Worm (Caenorhabditis elegans) whole organism, early embryonic: ENCODE results near the gene str-63.
"Not testable (repeated sequence)": the region's sequence is repeated elsewhere in the genome, so short reads cannot be mapped to it uniquely, and the experiment has no call there.

Experiments
- B0310.2 ChIP-seq: sonication (generic microtip); optimal IDR thresholded peaks from 2 replicates; lab custom pipeline; 2016; ENCODE audit warnings: mild to moderate bottlenecking, missing genetic modification characterization, missing compliant biosample characterization
- F13C5.2 ChIP-seq: sonication (generic microtip); optimal IDR thresholded peaks from 2 replicates; lab custom pipeline; 2017; ENCODE audit warnings: mild to moderate bottlenecking, missing genetic modification characterization, inconsistent platforms, missing compliant biosample characterization
- aly-1 ChIP-seq: sonication (generic microtip); optimal IDR thresholded peaks from 2 replicates; lab custom pipeline; 2016; ENCODE audit warnings: missing genetic modification characterization, missing compliant biosample characterization
- ama-1 ChIP-seq: fragments of 150-350 bp; optimal IDR thresholded peaks from 2 replicates; lab custom pipeline; 2014
- ceh-13 ChIP-seq: fragments of 200-800 bp; sonication (Bioruptor generic); optimal IDR thresholded peaks from 2 replicates; lab custom pipeline; 2018; ENCODE audit warnings: mild to moderate bottlenecking, missing genetic modification characterization, missing compliant biosample characterization
- ceh-36 ChIP-seq: sonication (generic microtip); optimal IDR thresholded peaks from 2 replicates; lab custom pipeline; 2016; ENCODE audit warnings: missing genetic modification characterization, inconsistent platforms, missing compliant biosample characterization
- ets-7 ChIP-seq: sonication (generic microtip); optimal IDR thresholded peaks from 2 replicates; lab custom pipeline; 2016; ENCODE audit warnings: missing genotype, missing genetic modification characterization, missing compliant biosample characterization
- flt-1 ChIP-seq: fragments of 200-800 bp; sonication (Bioruptor generic); IDR thresholded peaks from 2 replicates; pipeline ENCODE4 v1.3.6; 2022; ENCODE audit warnings: missing genetic modification characterization, missing compliant biosample characterization
- hmbx-1 ChIP-seq: sonication (generic microtip); optimal IDR thresholded peaks from 2 replicates; lab custom pipeline; 2016; ENCODE audit warnings: mild to moderate bottlenecking, missing genetic modification characterization, missing compliant biosample characterization
- hmg-4 ChIP-seq: fragments of 200-800 bp; sonication (Bioruptor generic); optimal IDR thresholded peaks from 2 replicates; lab custom pipeline; 2018; ENCODE audit warnings: mild to moderate bottlenecking, missing genetic modification characterization, missing compliant biosample characterization
- hnd-1 ChIP-seq: sonication (generic microtip); optimal IDR thresholded peaks from 2 replicates; lab custom pipeline; 2016; ENCODE audit warnings: missing genetic modification characterization, missing compliant biosample characterization
- pes-1 ChIP-seq: fragments of 200-800 bp; sonication (Bioruptor generic); IDR thresholded peaks from 2 replicates; pipeline ENCODE4 v1.3.6; 2022; ENCODE audit warnings: missing genetic modification reagents, missing genetic modification characterization, missing compliant biosample characterization
- scrt-1 ChIP-seq: fragments of 200-800 bp; sonication (Bioruptor generic); IDR thresholded peaks from 2 replicates; pipeline ENCODE4 v1.3.6; 2022; ENCODE audit warnings: missing genetic modification characterization, missing compliant biosample characterization
- sea-1 ChIP-seq: fragments of 200-800 bp; sonication (Bioruptor generic); conservative IDR thresholded peaks from 2 replicates; pipeline ENCODE4 v1.3.6; 2022; ENCODE audit warnings: missing genetic modification characterization, missing compliant biosample characterization
- tbx-11 ChIP-seq: fragments of 200-800 bp; sonication (Bioruptor generic); IDR thresholded peaks from 2 replicates; pipeline ENCODE4 v1.3.6; 2022; ENCODE audit warnings: missing genetic modification characterization, missing compliant biosample characterization
- tbx-37 ChIP-seq: fragments of 200-800 bp; sonication (Bioruptor generic); conservative IDR thresholded peaks from 2 replicates; pipeline ENCODE4 v1.3.6; 2022; ENCODE audit warnings: missing genetic modification reagents, missing genetic modification characterization, missing compliant biosample characterization
- tra-4 ChIP-seq: sonication (generic microtip); optimal IDR thresholded peaks from 2 replicates; lab custom pipeline; 2017; ENCODE audit warnings: missing genetic modification characterization, missing compliant biosample characterization

Gene str-63

ce11 chrV:3394694-3395240, 43.4 kb downstream of the str-63 start, which contains the start of gene T20D4.15:
T20D4.15 (minus strand) TSS chrV:3394744.
- no peak for TF ChIP-seq ama-1 (lab: Kevin White, UChicago)
- no peak for TF ChIP-seq scrt-1 (GFP tag; lab: Robert Waterston, UW)
- TF ChIP-seq tbx-37 (GFP tag; lab: Robert Waterston, UW) = no peak
- TF ChIP-seq flt-1 (GFP tag; lab: Robert Waterston, UW) = no peak
- TF ChIP-seq sea-1 = no peak

DNA sequence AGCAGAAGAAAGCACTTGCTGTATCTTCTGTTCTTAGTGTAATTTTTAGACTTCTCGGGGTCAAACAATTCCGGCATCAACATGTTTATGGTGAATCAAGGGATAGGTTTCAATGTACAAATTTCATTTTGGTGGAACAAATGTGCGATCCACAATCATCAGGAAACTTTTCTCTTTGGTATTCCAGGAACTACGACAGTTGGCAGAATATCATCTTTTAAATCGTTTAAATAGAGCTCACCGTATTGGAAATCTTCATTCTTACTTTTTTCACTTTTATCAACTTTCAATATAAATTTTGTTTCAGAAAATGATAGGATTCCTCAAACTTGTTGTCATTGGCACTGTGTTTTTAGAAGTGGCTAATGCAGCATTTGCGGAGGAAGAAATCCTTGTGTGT, 45.4 kb downstream of the str-63 start, which contains the start of gene T20D4.12:
T20D4.12 (plus strand) TSS at position 301 of the 400 bp plus-strand sequence.
- not testable (repeated sequence) for TF ChIP-seq scrt-1, flt-1, pes-1 (GFP tag; lab: Robert Waterston, UW)

DNA sequence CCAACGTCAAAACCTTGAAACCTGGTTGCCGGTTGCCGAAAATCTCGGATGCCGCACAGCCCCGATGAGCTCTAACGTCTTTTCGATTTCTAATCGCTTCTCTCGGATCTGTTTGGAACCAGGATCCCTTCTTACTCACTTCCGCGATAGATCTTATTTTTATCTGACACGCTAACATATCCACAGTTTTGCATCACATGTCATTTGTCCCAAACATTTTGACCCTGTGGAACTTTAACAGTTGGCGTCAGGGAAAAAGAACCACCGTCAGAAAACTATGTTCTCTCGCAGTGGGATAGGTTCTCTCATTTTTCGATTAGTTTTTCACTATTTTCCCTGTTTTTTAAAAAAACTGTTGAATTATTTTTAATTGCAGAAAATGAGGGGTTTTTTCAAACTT, 46.9 kb downstream of the str-63 start, which contains the start of gene T20D4.11:
T20D4.11 (plus strand) TSS at position 377 of the 400 bp plus-strand sequence.
- TF ChIP-seq F13C5.2 (no peak), scrt-1 (GFP tag; lab: Robert Waterston, UW) (no peak), sea-1 (no peak), flt-1 (GFP tag; lab: Robert Waterston, UW) (no peak), tra-4 (tag; lab: Kevin White, UChicago) (no peak), tbx-37 (GFP tag; lab: Robert Waterston, UW) (no peak), B0310.2 (tag; lab: Kevin White, UChicago) (no peak), pes-1 (GFP tag; lab: Robert Waterston, UW) (no peak), hmbx-1 (tag; lab: Kevin White, UChicago) (no peak), ets-7 (no peak), aly-1 (tag; lab: Kevin White, UChicago) (no peak), ceh-36 (tag; lab: Kevin White, UChicago) (no peak), ceh-13 (GFP tag; lab: Kevin White, UChicago) (no peak), ama-1 (lab: Kevin White, UChicago) (no peak), tbx-11 (GFP tag; lab: Robert Waterston, UW) (no peak), hmg-4 (GFP tag; lab: Kevin White, UChicago) (no peak), hnd-1 (tag; lab: Kevin White, UChicago) (no peak)

DNA sequence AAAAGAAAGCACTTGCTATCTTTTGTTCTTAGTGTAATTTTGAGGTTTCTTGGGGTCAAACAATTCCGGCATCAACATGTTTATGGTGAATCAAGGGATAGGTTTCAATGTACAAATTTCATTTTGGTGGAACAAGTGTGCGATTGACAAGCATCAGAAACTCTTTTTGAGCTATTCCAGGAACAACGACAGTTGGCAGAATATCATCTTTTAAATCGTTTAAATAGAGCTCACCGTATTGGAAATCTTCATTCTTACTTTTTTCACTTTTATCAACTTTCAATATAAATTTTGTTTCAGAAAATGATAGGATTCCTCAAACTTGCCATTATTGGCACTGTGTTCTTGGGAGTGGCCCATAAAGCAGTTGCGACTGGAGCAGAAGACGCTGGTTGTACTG, 48.6 kb downstream of the str-63 start, which contains the start of gene T20D4.10:
T20D4.10 (plus strand) TSS at position 301 of the 400 bp plus-strand sequence.
- TF ChIP-seq hmg-4 (GFP tag; lab: Kevin White, UChicago); ceh-13 (GFP tag; lab: Kevin White, UChicago); flt-1 (GFP tag; lab: Robert Waterston, UW): not testable (repeated sequence)
